Worm (Caenorhabditis elegans) whole organism, late embryonic: ENCODE measurements around the gene C25H3.17.

Experiments used
- C08G9.2 ChIP-seq: sonication (generic microtip); optimal IDR thresholded peaks from 2 replicates; lab custom pipeline; 2016; ENCODE audit warnings: mild to moderate bottlenecking, missing genetic modification characterization, moderate library complexity, missing compliant biosample characterization
- ceh-34 ChIP-seq: sonication (generic microtip); optimal IDR thresholded peaks from 2 replicates; lab custom pipeline; 2016; ENCODE audit warnings: mild to moderate bottlenecking, missing genetic modification characterization, missing compliant biosample characterization
- ceh-9 ChIP-seq: sonication (generic microtip); optimal IDR thresholded peaks from 2 replicates; lab custom pipeline; 2016; ENCODE audit warnings: mild to moderate bottlenecking, missing genetic modification characterization, inconsistent platforms, missing compliant biosample characterization
- elt-2 ChIP-seq: sonication (generic microtip); optimal IDR thresholded peaks from 2 replicates; lab custom pipeline; 2016; ENCODE audit warnings: missing genetic modification reagents, missing genetic modification characterization, missing compliant biosample characterization
- nhr-11 ChIP-seq: fragments of 150-350 bp; optimal IDR thresholded peaks from 2 replicates; lab custom pipeline; 2014; ENCODE audit warnings: missing biosample characterization, missing genetic modification characterization
- pha-4 ChIP-seq: fragments of 150-350 bp; optimal IDR thresholded peaks from 2 replicates; lab custom pipeline; 2018; ENCODE audit warnings: missing biosample characterization, missing genetic modification reagents, missing genetic modification characterization
- unc-3 ChIP-seq, 2 experiments: fragments of 200-800 bp in 1 of 2; sonication (Bioruptor generic) in 1 of 2; sonication (generic microtip) in 1 of 2; conservative IDR thresholded peaks in 1 of 2; optimal IDR thresholded peaks in 1 of 2; 2 replicates each; pipeline versions ENCODE4 v1.3.6 to Lab custom; 2016 to 2022; ENCODE audit warnings: missing compliant biosample characterization in 2 of 2, missing genetic modification characterization in 2 of 2, missing genetic modification reagents in 1 of 2
- unc-42 ChIP-seq: sonication (generic microtip); optimal IDR thresholded peaks from 2 replicates; lab custom pipeline; 2016; ENCODE audit warnings: missing genotype, missing genetic modification characterization, missing compliant biosample characterization
- unc-55 ChIP-seq: sonication (generic microtip); optimal IDR thresholded peaks from 2 replicates; lab custom pipeline; 2017; ENCODE audit warnings: missing biosample characterization, missing genetic modification reagents, missing genetic modification characterization
- ztf-16 ChIP-seq: sonication (generic microtip); optimal IDR thresholded peaks from 2 replicates; lab custom pipeline; 2017; ENCODE audit warnings: missing genetic modification characterization, missing compliant biosample characterization

- TF ChIP-seq unc-55 (GFP tag; lab: Kevin White, UChicago), result no peak
- no peak for TF ChIP-seq ztf-16 (tag; lab: Kevin White, UChicago)
- TF ChIP-seq pha-4 (tag; lab: Kevin White, UChicago), result no peak
- no peak for TF ChIP-seq C08G9.2 (tag; lab: Kevin White, UChicago)
- TF ChIP-seq elt-2, result no peak
- TF ChIP-seq nhr-11 (tag; lab: Kevin White, UChicago), result no peak
- no peak for TF ChIP-seq ceh-34 (tag; lab: Kevin White, UChicago)
- TF ChIP-seq unc-3 (GFP tag; conservative IDR thresholded peaks at IDR 0.05; lab: Robert Waterston, UW), result no peak
- no peak for TF ChIP-seq unc-3 (tag; optimal IDR thresholded peaks at IDR 0.05; lab: Kevin White, UChicago)
- no peak for TF ChIP-seq unc-42 (tag; lab: Kevin White, UChicago)
- TF ChIP-seq ceh-9 (tag; lab: Kevin White, UChicago), result no peak
Measured at ce11 chrII:5710835-5711234, 41.4 kb upstream of the C25H3.17 start.
